Fruit fly (Drosophila melanogaster): Measurements from ENCODE around the gene Wnt4.

Gene Wnt4

dm6 chr2L:7270270-7270669, 6.7 kb downstream of the Wnt4 start (continued):
- TF ChIP-seq chn (GFP tag; optimal IDR thresholded peaks at IDR 0.05) (peak; percentile 28), CG31365 (tag; optimal IDR thresholded peaks at IDR 0.05) (no peak), Asciz (GFP tag; optimal IDR thresholded peaks at IDR 0.05) (peak; percentile 55), CG8359 (GFP tag; optimal IDR thresholded peaks at IDR 0.05; ENCODE audit: borderline replicate concordance) (peak; percentile 28), Nf-YB (GFP tag; optimal IDR thresholded peaks at IDR 0.05) (peak; percentile 36), ci (GFP tag; IDR thresholded peaks at IDR 0.05) (peak; percentile 54; the same call in 1 of the 3 replicates), CkIIα-i1 (GFP tag; IDR thresholded peaks at IDR 0.05) (no peak), inv (GFP tag; IDR thresholded peaks at IDR 0.05; ENCODE audit: partially characterized antibody) (no peak), B-H1 (GFP tag; IDR thresholded peaks at IDR 0.05) (no peak), Pdp1 (GFP tag; optimal IDR thresholded peaks at IDR 0.05) (peak in 1 of 2 experiments; percentile 24), Dip3 (GFP tag; optimal IDR thresholded peaks at IDR 0.05) (no peak), CG13775 (GFP tag; optimal IDR thresholded peaks at IDR 0.05) (peak; percentile 27), CG3407 (GFP tag; optimal IDR thresholded peaks at IDR 0.05) (peak; percentile 24), btn (GFP tag; optimal IDR thresholded peaks at IDR 0.05) (no peak), CG7928 (GFP tag; optimal IDR thresholded peaks at IDR 0.05) (no peak), NfI (GFP tag; optimal IDR thresholded peaks at IDR 0.05) (no peak), emc (GFP tag; optimal IDR thresholded peaks at IDR 0.05) (no peak), CG13424 (tag; optimal IDR thresholded peaks at IDR 0.05) (peak; percentile 50), tin (GFP tag; optimal IDR thresholded peaks at IDR 0.05) (peak; percentile 49), pan (optimal IDR thresholded peaks at IDR 0.05) (no peak), pan (GFP tag; optimal IDR thresholded peaks at IDR 0.05 in 1 of 2, IDR thresholded peaks at IDR 0.05 in 1 of 2) (peak in 1 of 2 experiments; percentile 7), ac (GFP tag; optimal IDR thresholded peaks at IDR 0.05) (peak; percentile 33), MESR4 (GFP tag; optimal IDR thresholded peaks at IDR 0.05) (no peak), zfh1 (GFP tag; IDR thresholded peaks at IDR 0.05) (peak; percentile 82), ash1 (GFP tag; optimal IDR thresholded peaks at IDR 0.05) (no peak), NFAT (GFP tag; IDR thresholded peaks at IDR 0.05) (no peak), her (GFP tag; optimal IDR thresholded peaks at IDR 0.05) (no peak), abd-A (tag; optimal IDR thresholded peaks at IDR 0.05) (no peak), CG3163 (GFP tag; optimal IDR thresholded peaks at IDR 0.05) (no peak), fd102C (GFP tag; optimal IDR thresholded peaks at IDR 0.05) (peak; percentile 10), CG11723 (GFP tag; optimal IDR thresholded peaks at IDR 0.05) (no peak), Dll (GFP tag; IDR thresholded peaks at IDR 0.05; ENCODE audit: partially characterized antibody) (no peak), CG16863 (GFP tag; optimal IDR thresholded peaks at IDR 0.05) (peak; percentile 17), ken (GFP tag; IDR thresholded peaks at IDR 0.05) (no peak), Atf-2 (GFP tag; optimal IDR thresholded peaks at IDR 0.05) (no peak), CG2116 (GFP tag; optimal IDR thresholded peaks at IDR 0.05) (no peak), lab (GFP tag; optimal IDR thresholded peaks at IDR 0.05) (no peak), CG6175 (GFP tag; IDR thresholded peaks at IDR 0.05) (no peak), gcm2 (GFP tag; optimal IDR thresholded peaks at IDR 0.05) (no peak), oc (tag; optimal IDR thresholded peaks at IDR 0.05) (peak; percentile 71), pum (GFP tag; optimal IDR thresholded peaks at IDR 0.05) (peak; percentile 8), Drgx (GFP tag; IDR thresholded peaks at IDR 0.05) (peak; percentile 41; the same call in 1 of the 2 replicates), bowl (GFP tag; IDR thresholded peaks at IDR 0.05) (no peak), CG2202 (tag; optimal IDR thresholded peaks at IDR 0.05) (peak; percentile 66), Ravus (GFP tag; IDR thresholded peaks at IDR 0.05) (no peak), trem (tag; optimal IDR thresholded peaks at IDR 0.05) (peak; percentile 70), CTCF (GFP tag; optimal IDR thresholded peaks at IDR 0.05) (no peak), CG6254 (GFP tag; optimal IDR thresholded peaks at IDR 0.05) (peak; percentile 45), Max (GFP tag; optimal IDR thresholded peaks at IDR 0.05) (peak; percentile 12), lov (optimal IDR thresholded peaks at IDR 0.05) (no peak), lov (GFP tag; IDR thresholded peaks at IDR 0.05) (peak; percentile 61; the same call in 1 of the 3 replicates), CG6654 (GFP tag; optimal IDR thresholded peaks at IDR 0.05) (no peak)

All from whole organism, embryonic.